Fruit fly (Drosophila melanogaster) whole organism, embryonic: ENCODE results near the gene Gcn5.

Source experiments
- CG17328 ChIP-seq: fragments of 200-800 bp; sonication (Bioruptor generic); IDR thresholded peaks from 2 replicates; pipeline ENCODE4 v1.3.6; 2022; ENCODE audit warnings: missing biosample characterization, missing genetic modification characterization
- CG2202 ChIP-seq: fragments of 200-800 bp; sonication (Bioruptor generic); optimal IDR thresholded peaks from 2 replicates; lab custom pipeline; 2018; ENCODE audit warnings: missing biosample characterization, mild to moderate bottlenecking, missing genetic modification characterization
- CG6791 ChIP-seq: fragments of 200-800 bp; sonication (Bioruptor generic); IDR thresholded peaks from 3 replicates; pipeline ENCODE4 v1.3.6; 2022; ENCODE audit warnings: missing biosample characterization, missing genetic modification characterization; ENCODE audit not compliant: partially characterized antibody
- CG8089 ChIP-seq: fragments of 200-800 bp; sonication (Bioruptor generic); optimal IDR thresholded peaks from 3 replicates; lab custom pipeline; 2016; ENCODE audit warnings: missing biosample characterization, missing genetic modification characterization
- HLHmδ ChIP-seq: fragments of 200-800 bp; sonication (Bioruptor generic); optimal IDR thresholded peaks from 2 replicates; lab custom pipeline; 2018; ENCODE audit warnings: missing biosample characterization, mild to moderate bottlenecking, missing genetic modification characterization, moderate library complexity
- Sox100B ChIP-seq: fragments of 200-800 bp; sonication (Bioruptor generic); optimal IDR thresholded peaks from 3 replicates; lab custom pipeline; 2018; ENCODE audit warnings: missing biosample characterization, mild to moderate bottlenecking, missing genetic modification characterization
- lov ChIP-seq, 2 experiments: fragments of 200-800 bp in 1 of 2; fragments of >200 bp in 1 of 2; sonication (Bioruptor generic) in 1 of 2; IDR thresholded peaks in 1 of 2; optimal IDR thresholded peaks in 1 of 2; 2 replicates in 1 of 2; 3 replicates in 1 of 2; pipeline versions ENCODE4 v1.3.6 to Lab custom; 2017 to 2022; ENCODE audit warnings: missing biosample characterization in 1 of 2, missing genetic modification characterization in 1 of 2

dm6 chr3L:12537123-12537522, 13.3 kb upstream of the Gcn5 start, which contains the start of gene CG4069:
- TF ChIP-seq CG17328 (GFP tag; lab: Robert Waterston, UW), result no peak
- no peak for TF ChIP-seq CG6791 (GFP tag; lab: Robert Waterston, UW)
- no peak for TF ChIP-seq HLHmδ (GFP tag; lab: Kevin White, UChicago)
- TF ChIP-seq Sox100B (GFP tag; lab: Kevin White, UChicago), result no peak
- TF ChIP-seq CG2202, result no peak
- no peak for TF ChIP-seq lov (optimal IDR thresholded peaks at IDR 0.05; lab: Kevin White, UChicago)
- TF ChIP-seq lov (GFP tag; IDR thresholded peaks at IDR 0.05; lab: Robert Waterston, UW), result no peak
- no peak for TF ChIP-seq CG8089 (GFP tag; lab: Kevin White, UChicago)
